Worm (Caenorhabditis elegans) whole organism, L1 larva: ENCODE data around the gene F09F7.6.

Experiments
- aly-2 ChIP-seq: fragments of 150-350 bp; optimal IDR thresholded peaks from 2 replicates; lab custom pipeline; 2014; ENCODE audit warnings: missing biosample characterization, missing genetic modification characterization
- nhr-77 ChIP-seq: fragments of 150-350 bp; optimal IDR thresholded peaks from 2 replicates; lab custom pipeline; 2014; ENCODE audit warnings: missing biosample characterization, missing genetic modification characterization
- rnt-1 ChIP-seq: sonication (generic microtip); optimal IDR thresholded peaks from 2 replicates; lab custom pipeline; 2016; ENCODE audit warnings: mild to moderate bottlenecking, missing genetic modification characterization, moderate library complexity, missing compliant biosample characterization
- snpc-4 ChIP-seq: fragments of 150-350 bp; optimal IDR thresholded peaks from 2 replicates; lab custom pipeline; 2014; ENCODE audit warnings: missing biosample characterization, missing genetic modification characterization

DNA sequence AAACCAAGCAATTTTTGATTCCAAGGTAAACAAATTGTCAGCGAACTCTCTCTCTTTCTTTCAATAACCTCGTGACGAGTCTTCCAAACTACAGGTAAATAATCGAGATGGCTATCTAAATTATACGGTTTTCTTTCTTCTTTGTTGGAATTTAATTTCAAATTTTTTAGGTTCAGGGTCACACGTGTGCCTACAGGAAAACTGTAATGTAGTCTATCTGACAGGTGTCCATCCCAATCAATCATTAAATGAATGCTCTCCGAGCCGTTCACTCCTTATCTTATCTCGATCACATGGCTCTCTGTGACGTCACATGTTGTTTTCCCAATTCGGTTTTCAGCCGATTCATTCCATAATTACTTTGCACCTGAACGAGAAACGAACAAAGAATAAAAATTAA lies 1.2 kb upstream of the F09F7.6 start:
- no peak for TF ChIP-seq snpc-4
- TF ChIP-seq rnt-1 (tag; lab: Kevin White, UChicago), result no peak
- no peak for TF ChIP-seq nhr-77 (tag; lab: Kevin White, UChicago)
- TF ChIP-seq aly-2 (tag; lab: Kevin White, UChicago), result no peak
